Fruit fly (Drosophila melanogaster): ENCODE data around the gene CG1824.
A peak's percentile ranks its signal among the peaks of the same experiment; 100 is the strongest.

DNA sequence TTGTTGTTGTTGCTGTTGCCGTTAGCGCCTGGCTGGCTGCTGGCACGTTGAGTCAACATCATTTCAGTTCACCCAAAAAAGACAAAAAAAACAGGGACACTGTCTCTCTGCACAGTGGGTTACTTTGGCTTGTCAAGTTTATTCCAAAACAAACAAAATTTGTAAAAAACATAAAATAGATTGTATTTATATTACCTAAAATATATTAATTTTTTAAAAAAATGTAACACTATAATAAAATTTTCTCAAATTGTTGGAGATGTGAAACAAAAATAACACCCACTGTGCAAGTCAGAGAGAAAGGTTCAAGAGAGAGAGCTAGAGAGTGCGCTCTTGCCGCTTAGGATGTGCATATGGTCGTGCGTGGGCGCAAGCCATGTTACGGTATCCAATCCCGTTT is 27.8 kb downstream of the CG1824 start:
- TF ChIP-seq dmrt93B (GFP tag; optimal IDR thresholded peaks at IDR 0.05) = peak; percentile 31
- TF ChIP-seq Dfd (GFP tag; optimal IDR thresholded peaks at IDR 0.05) = no peak
- TF ChIP-seq sage (GFP tag; optimal IDR thresholded peaks at IDR 0.05) = no peak
- TF ChIP-seq Dif (GFP tag; optimal IDR thresholded peaks at IDR 0.05; ENCODE audit: partially characterized antibody) = no peak
- no peak for TF ChIP-seq usp (GFP tag; optimal IDR thresholded peaks at IDR 0.05)

Measured in whole organism, wandering third instar larva.